Worm (Caenorhabditis elegans) whole organism, L2 larva: ENCODE results near the gene M88.4.

Source experiments
- R02D3.7 ChIP-seq: fragments of 150-350 bp; optimal IDR thresholded peaks from 2 replicates; lab custom pipeline; 2014; ENCODE audit warnings: missing biosample characterization, missing genetic modification characterization
- ZK546.5 ChIP-seq: sonication (generic microtip); optimal IDR thresholded peaks from 2 replicates; lab custom pipeline; 2017; ENCODE audit warnings: missing biosample characterization, missing genetic modification characterization
- ama-1 ChIP-seq: fragments of 150-350 bp; optimal IDR thresholded peaks from 2 replicates; lab custom pipeline; 2018; ENCODE audit warnings: inconsistent platforms
- blmp-1 ChIP-seq: sonication (generic microtip); optimal IDR thresholded peaks from 2 replicates; lab custom pipeline; 2017; ENCODE audit warnings: missing genetic modification characterization, mild to moderate bottlenecking, missing compliant biosample characterization, antibody characterized with exemption, moderate library complexity; ENCODE audit not compliant: insufficient read depth
- ceh-16 ChIP-seq: fragments of 150-350 bp; optimal IDR thresholded peaks from 2 replicates; lab custom pipeline; 2014; ENCODE audit warnings: missing biosample characterization, missing genetic modification characterization
- elt-1 ChIP-seq: fragments of 150-350 bp; optimal IDR thresholded peaks from 2 replicates; lab custom pipeline; 2014; ENCODE audit warnings: missing biosample characterization, missing genetic modification characterization
- fos-1 ChIP-seq: fragments of 150-350 bp; optimal IDR thresholded peaks from 2 replicates; lab custom pipeline; 2014; ENCODE audit warnings: missing biosample characterization, missing genetic modification characterization
- mdl-1 ChIP-seq, 2 experiments: fragments of 150-350 bp in 1 of 2; sonication (generic microtip) in 1 of 2; optimal IDR thresholded peaks; 2 replicates each; lab custom pipeline; 2017; ENCODE audit warnings: missing biosample characterization in 2 of 2, missing genetic modification characterization in 2 of 2
- nhr-237 ChIP-seq: fragments of 150-350 bp; optimal IDR thresholded peaks from 2 replicates; lab custom pipeline; 2014; ENCODE audit warnings: missing biosample characterization, missing genetic modification characterization
- nhr-25 ChIP-seq: fragments of 150-350 bp; sonication (generic microtip); optimal IDR thresholded peaks from 3 replicates; lab custom pipeline; 2014; ENCODE audit warnings: missing biosample characterization, missing genetic modification characterization
- skn-1 ChIP-seq: sonication (generic microtip); optimal IDR thresholded peaks from 2 replicates; lab custom pipeline; 2017; ENCODE audit warnings: missing biosample characterization, missing genetic modification characterization

ce11 chrIII:4552872-4553271 lies 4.0 kb downstream of the M88.4 start:
- TF ChIP-seq skn-1 (no peak), R02D3.7 (no peak), ama-1 (no peak), nhr-237 (tag; lab: Kevin White, UChicago) (no peak), mdl-1 (tag; optimal IDR thresholded peaks at IDR 0.05; lab: Kevin White, UChicago) (no peak), ZK546.5 (tag; lab: Kevin White, UChicago) (no peak), ceh-16 (tag; lab: Kevin White, UChicago) (no peak), blmp-1 (no peak), nhr-25 (no peak), elt-1 (tag; lab: Kevin White, UChicago) (no peak), fos-1 (tag; lab: Kevin White, UChicago) (peak; percentile 21)
